Worm (Caenorhabditis elegans): ENCODE results near the gene F47E1.20.

Gene F47E1.20

DNA sequence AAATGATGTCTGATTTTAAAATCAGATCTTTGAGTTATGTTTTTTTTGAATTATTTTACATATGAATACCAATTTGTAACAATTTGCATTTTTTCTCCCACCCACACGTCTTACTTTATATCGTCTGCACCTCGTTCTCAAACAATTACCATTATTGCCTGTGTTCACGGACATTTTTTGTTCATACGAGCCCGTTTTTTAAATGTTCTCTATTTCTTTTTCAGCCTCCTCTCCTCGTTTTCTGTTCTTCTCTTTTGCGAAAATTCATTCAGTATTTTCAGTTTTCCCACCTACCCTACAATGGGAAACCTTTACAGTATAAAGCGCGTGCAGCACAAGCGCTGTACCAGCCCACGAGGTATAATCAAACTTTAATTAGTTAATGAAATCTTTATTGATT lies 2.8 kb upstream of the F47E1.20 start, which contains the start of gene prdm-14:
Gene prdm-14, plus strand, starts transcription at position 301 of the 400 bp plus-strand sequence.
- TF ChIP-seq ceh-88 (GFP tag; IDR thresholded peaks at IDR 0.05) (no peak), efl-1 (optimal IDR thresholded peaks at IDR 0.05) (no peak), efl-1 (GFP tag; optimal IDR thresholded peaks at IDR 0.05 in 1 of 2) (peak in 1 of 2 experiments; percentile 9)

ce11 chrX:9053426-9053825 lies 4.7 kb downstream of the F47E1.20 start:
- peak in 1 of 6 experiments; percentile 53 for TF ChIP-seq elt-3 (tag; optimal IDR thresholded peaks at IDR 0.05)
- TF ChIP-seq nhr-85 (tag): peak; percentile 49
- peak; percentile 3 for TF ChIP-seq lin-14 (GFP tag; optimal IDR thresholded peaks at IDR 0.05)
- TF ChIP-seq C34B4.2 (tag; optimal IDR thresholded peaks at IDR 0.05): no peak

DNA sequence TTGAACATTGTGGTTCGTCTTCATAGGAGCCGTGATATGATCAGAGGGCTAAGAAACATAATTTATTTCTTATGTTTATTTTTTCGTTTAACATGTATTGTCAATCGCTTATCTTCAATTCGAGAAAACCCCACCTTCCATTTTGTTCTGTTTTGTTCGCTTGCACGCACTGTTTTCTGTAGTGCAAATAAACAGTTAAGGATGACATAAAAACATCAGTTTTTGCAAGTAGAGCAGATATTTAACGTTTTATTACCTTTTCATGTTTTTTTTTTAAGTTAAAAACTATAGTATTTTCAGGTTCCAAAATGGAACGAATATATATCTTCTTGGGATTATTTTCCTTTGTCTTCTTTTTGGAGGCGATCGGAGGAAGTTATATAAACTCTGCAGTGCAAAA lies 8.6 kb downstream of the F47E1.20 start, which contains the start of gene F47E1.2:
Gene F47E1.2, plus strand, starts transcription at position 301 of the 400 bp plus-strand sequence.
- no peak for TF ChIP-seq efl-1 (optimal IDR thresholded peaks at IDR 0.05)
- TF ChIP-seq efl-1 (GFP tag; optimal IDR thresholded peaks at IDR 0.05 in 1 of 2): peak in 1 of 2 experiments; percentile 61
- TF ChIP-seq ceh-82 (tag; optimal IDR thresholded peaks at IDR 0.05): no peak
- TF ChIP-seq egl-13 (tag; optimal IDR thresholded peaks at IDR 0.05): no peak

DNA sequence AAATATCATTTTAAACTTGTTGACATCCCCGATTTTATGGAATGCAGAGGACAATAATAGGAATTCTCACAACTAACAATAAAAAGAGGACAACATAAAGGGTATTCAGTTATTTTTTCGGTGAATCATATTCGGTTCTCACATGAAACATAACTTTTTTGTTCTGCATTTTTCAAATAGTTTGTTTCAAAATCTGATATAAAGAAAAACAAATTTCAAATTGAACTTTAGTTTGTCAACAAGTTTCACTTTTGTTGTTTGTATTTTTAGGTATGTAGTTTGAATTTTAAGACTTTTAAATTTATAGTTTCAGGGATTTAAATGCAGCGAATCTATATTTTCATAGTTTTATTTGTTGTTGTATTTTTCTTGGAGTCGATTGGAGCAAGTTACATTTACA lies 13.8 kb downstream of the F47E1.20 start, which contains the start of gene F47E1.4:
Gene F47E1.4, plus strand, starts transcription at position 301 of the 400 bp plus-strand sequence.
- TF ChIP-seq ceh-8 (GFP tag; optimal IDR thresholded peaks at IDR 0.05) (no peak), hpl-2 (GFP tag; optimal IDR thresholded peaks at IDR 0.05) (no peak), pag-3 (tag; optimal IDR thresholded peaks at IDR 0.05; ENCODE audit: borderline replicate concordance, insufficient read depth) (no peak)

DNA sequence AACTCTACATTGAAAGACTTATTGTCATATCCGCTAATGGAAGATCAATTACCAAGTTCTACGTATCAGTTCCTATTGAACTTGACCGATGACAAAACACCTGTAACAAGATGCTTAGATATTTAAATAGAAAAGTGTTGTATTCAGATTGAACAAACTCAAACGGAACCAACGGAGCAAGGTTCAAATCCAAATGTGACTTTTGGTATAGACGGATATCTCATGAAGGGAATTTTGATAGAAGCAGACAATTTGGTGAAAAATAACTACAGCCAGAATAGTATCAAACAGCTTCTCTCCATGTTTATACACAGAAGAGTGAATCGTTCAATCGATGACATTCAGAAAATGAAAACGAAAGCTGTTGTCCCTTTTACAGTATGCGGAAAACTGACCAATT lies 14.7 kb downstream of the F47E1.20 start:
- no peak for TF ChIP-seq ama-1 (optimal IDR thresholded peaks at IDR 0.05)

DNA sequence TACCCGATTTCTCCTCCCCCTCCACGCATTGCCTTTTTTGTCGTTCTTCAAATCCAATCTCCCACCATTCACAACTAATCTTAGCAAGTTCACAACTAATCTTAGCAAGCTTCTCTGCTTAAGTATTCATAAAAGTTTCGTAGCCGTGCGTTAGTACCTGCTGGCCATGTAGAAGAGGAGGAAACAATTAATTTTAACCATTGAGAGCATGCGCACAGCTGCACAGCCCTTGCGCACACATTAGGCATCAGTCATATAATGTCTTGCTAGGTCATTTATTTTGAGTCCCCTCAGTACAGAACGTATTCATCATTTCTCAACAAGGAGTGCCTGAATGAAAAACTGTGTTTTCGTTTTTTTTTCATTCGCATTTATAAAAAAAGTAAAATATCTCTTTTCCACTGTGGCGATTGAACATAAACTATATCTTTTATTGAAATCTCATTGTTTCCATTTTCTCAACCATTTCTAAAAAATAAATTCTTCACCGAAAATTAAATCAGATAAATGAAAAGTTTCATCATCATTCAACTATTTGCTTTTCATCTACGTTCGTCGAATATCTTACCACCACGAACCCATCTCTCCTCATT lies 18.6 kb downstream of the F47E1.20 start:
- TF ChIP-seq nhr-85 (tag) (peak; percentile 28), efl-1 (optimal IDR thresholded peaks at IDR 0.05) (no peak), efl-1 (GFP tag; optimal IDR thresholded peaks at IDR 0.05 in 1 of 2) (peak in 1 of 2 experiments; percentile 90), zip-4 (GFP tag; optimal IDR thresholded peaks at IDR 0.05) (no peak), snpc-4 (tag; optimal IDR thresholded peaks at IDR 0.05) (no peak), vab-15 (tag; optimal IDR thresholded peaks at IDR 0.05) (no peak)

DNA sequence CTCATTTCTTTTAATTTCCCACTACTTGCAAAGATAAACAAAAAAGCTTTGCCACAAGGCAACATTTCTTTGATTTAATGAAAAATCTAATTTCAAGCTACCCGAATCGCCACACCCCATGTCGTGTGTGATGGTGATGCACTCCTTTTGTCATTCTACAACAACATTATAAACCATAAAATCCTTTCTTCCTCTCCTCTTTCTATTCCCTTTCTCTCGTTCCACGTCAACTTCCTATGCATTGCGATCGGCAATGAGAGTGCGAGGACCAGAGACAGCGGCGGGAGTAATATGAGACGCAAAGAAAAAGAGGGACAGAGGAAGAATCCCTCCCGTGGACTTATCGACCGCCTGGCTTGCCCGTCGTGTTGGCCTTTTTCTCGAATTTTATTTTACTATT lies 19.3 kb downstream of the F47E1.20 start:
- TF ChIP-seq tlp-1 (tag; optimal IDR thresholded peaks at IDR 0.05): no peak
- TF ChIP-seq unc-62 (GFP tag; optimal IDR thresholded peaks at IDR 0.05): no peak
- TF ChIP-seq hlh-17 (GFP tag; optimal IDR thresholded peaks at IDR 0.05; ENCODE audit: borderline replicate concordance): no peak
- TF ChIP-seq irx-1 (tag; optimal IDR thresholded peaks at IDR 0.05): peak; percentile 45
- no peak for TF ChIP-seq nhr-12 (tag; optimal IDR thresholded peaks at IDR 0.05)
- TF ChIP-seq blmp-1 (tag; optimal IDR thresholded peaks at IDR 0.05): peak; percentile 91
- no peak for TF ChIP-seq mab-9 (GFP tag; IDR thresholded peaks at IDR 0.05)
- no peak for TF ChIP-seq ztf-11 (tag; optimal IDR thresholded peaks at IDR 0.05)
- TF ChIP-seq dsc-1 (tag; optimal IDR thresholded peaks at IDR 0.05): peak; percentile 34
- TF ChIP-seq pag-3 (tag; optimal IDR thresholded peaks at IDR 0.05; ENCODE audit: borderline replicate concordance, insufficient read depth): no peak
- no peak for TF ChIP-seq zip-4 (GFP tag; optimal IDR thresholded peaks at IDR 0.05)
- no peak for TF ChIP-seq nhr-28 (tag; optimal IDR thresholded peaks at IDR 0.05)
- no peak for TF ChIP-seq ces-1 (GFP tag; optimal IDR thresholded peaks at IDR 0.05)
- peak; percentile 37 for TF ChIP-seq swsn-7 (tag; optimal IDR thresholded peaks at IDR 0.05)
- no peak for TF ChIP-seq jun-1 (tag; optimal IDR thresholded peaks at IDR 0.05)
- no peak for TF ChIP-seq hlh-4 (tag; optimal IDR thresholded peaks at IDR 0.05)
- peak; percentile 71 for TF ChIP-seq rnt-1 (tag; optimal IDR thresholded peaks at IDR 0.05)
- TF ChIP-seq mdl-1 (tag; optimal IDR thresholded peaks at IDR 0.05): peak in 1 of 2 experiments; percentile 51
- no peak for TF ChIP-seq egl-13 (tag; optimal IDR thresholded peaks at IDR 0.05)
- TF ChIP-seq ceh-90 (tag; optimal IDR thresholded peaks at IDR 0.05): no peak
- TF ChIP-seq nhr-11 (tag; optimal IDR thresholded peaks at IDR 0.05): no peak
- no peak for TF ChIP-seq mef-2 (tag; optimal IDR thresholded peaks at IDR 0.05)
- TF ChIP-seq lin-15B (tag; optimal IDR thresholded peaks at IDR 0.05): no peak
- no peak for TF ChIP-seq fkh-4 (tag; optimal IDR thresholded peaks at IDR 0.05; ENCODE audit: borderline replicate concordance)
- no peak for TF ChIP-seq C34B4.2 (tag; optimal IDR thresholded peaks at IDR 0.05)
- no peak for TF ChIP-seq sup-37 (GFP tag; optimal IDR thresholded peaks at IDR 0.05)
- no peak for TF ChIP-seq skn-1 (tag; optimal IDR thresholded peaks at IDR 0.05)

Measured in whole organism, L1 larva.